Worm (Caenorhabditis elegans): ENCODE results near the gene nbs-1.

DNA sequence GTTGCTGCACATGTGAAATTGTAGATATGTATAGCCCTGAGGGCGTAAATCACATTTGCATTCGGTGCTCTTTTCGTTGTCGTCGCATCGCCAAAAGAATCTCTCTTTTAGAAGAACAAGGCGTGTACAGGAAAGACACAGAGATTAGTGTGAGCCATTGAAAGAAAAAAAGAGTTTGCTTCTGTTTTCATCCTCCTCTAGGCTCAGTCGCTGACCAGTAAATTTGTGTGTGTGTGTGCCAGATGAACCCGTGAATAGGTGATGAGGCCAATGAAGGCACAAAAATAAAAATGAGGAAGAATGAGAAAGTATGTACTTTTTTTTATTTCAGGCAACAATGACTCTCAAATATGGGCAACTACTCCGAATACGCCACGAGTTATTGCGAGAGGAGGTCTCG lies 16.1 kb upstream of the nbs-1 start, which contains the start of gene mat-2:
- no peak for TF ChIP-seq ztf-23 (GFP tag; IDR thresholded peaks at IDR 0.05)
- TF ChIP-seq tab-1 (GFP tag; IDR thresholded peaks at IDR 0.05): no peak
- TF ChIP-seq ztf-29 (GFP tag; IDR thresholded peaks at IDR 0.05): no peak
- TF ChIP-seq flt-1 (GFP tag; IDR thresholded peaks at IDR 0.05): no peak
- no peak for TF ChIP-seq ref-1 (GFP tag; conservative IDR thresholded peaks at IDR 0.05)
- TF ChIP-seq med-1 (GFP tag; optimal IDR thresholded peaks at IDR 0.05; ENCODE audit: insufficient read depth): no peak

All from whole organism, midembryonic.